Fruit fly (Drosophila melanogaster) whole organism, embryonic: ENCODE data around the gene Muc91C.

Experiments used
- CG10267 ChIP-seq: fragments of 200-800 bp; sonication (Bioruptor generic); optimal IDR thresholded peaks from 2 replicates; lab custom pipeline; 2018; ENCODE audit warnings: missing biosample characterization, mild to moderate bottlenecking, missing genetic modification characterization, moderate library complexity
- CG10321 ChIP-seq: fragments of 200-800 bp; sonication (Bioruptor generic); IDR thresholded peaks from 2 replicates; pipeline ENCODE4 v1.3.6; 2022; ENCODE audit warnings: missing biosample characterization, missing genetic modification characterization
- CG11398 ChIP-seq: fragments of 200-800 bp; sonication (Bioruptor generic); optimal IDR thresholded peaks from 2 replicates; lab custom pipeline; 2016; ENCODE audit warnings: missing biosample characterization, missing genetic modification characterization
- CG11456 ChIP-seq: fragments of 200-800 bp; sonication (Bioruptor generic); IDR thresholded peaks from 3 replicates; pipeline ENCODE4 v1.3.6; 2022; ENCODE audit warnings: missing biosample characterization, missing genetic modification characterization
- CG1233 ChIP-seq: fragments of 200-800 bp; sonication (Bioruptor generic); optimal IDR thresholded peaks from 4 replicates; lab custom pipeline; 2018; ENCODE audit warnings: missing biosample characterization, mild to moderate bottlenecking, missing genetic modification characterization
- CG1529 ChIP-seq: fragments of 200-800 bp; sonication (Bioruptor generic); optimal IDR thresholded peaks from 3 replicates; lab custom pipeline; 2018; ENCODE audit warnings: missing biosample characterization, missing genetic modification characterization
- CG17612 ChIP-seq: fragments of 200-800 bp; sonication (Bioruptor generic); IDR thresholded peaks from 2 replicates; pipeline ENCODE4 v1.3.6; 2022; ENCODE audit warnings: missing biosample characterization, missing genetic modification characterization
- CG17912 ChIP-seq: fragments of 200-800 bp; sonication (Bioruptor generic); optimal IDR thresholded peaks from 2 replicates; lab custom pipeline; 2018; ENCODE audit warnings: missing biosample characterization, mild to moderate bottlenecking, missing genetic modification characterization
- CG1792 ChIP-seq: fragments of 200-800 bp; sonication (Bioruptor generic); optimal IDR thresholded peaks from 2 replicates; lab custom pipeline; 2016; ENCODE audit warnings: missing biosample characterization, missing genetic modification characterization
- CG18011 ChIP-seq: fragments of 200-800 bp; sonication (Bioruptor generic); optimal IDR thresholded peaks from 2 replicates; lab custom pipeline; 2017; ENCODE audit warnings: missing biosample characterization, missing genetic modification characterization, mild to moderate bottlenecking, moderate library complexity, missing genotype
- CG18476 ChIP-seq: fragments of 200-800 bp; sonication (Bioruptor generic); optimal IDR thresholded peaks from 2 replicates; lab custom pipeline; 2016; ENCODE audit warnings: missing biosample characterization, mild to moderate bottlenecking, missing genetic modification characterization
- CG18619 ChIP-seq: fragments of 200-800 bp; sonication (Bioruptor generic); optimal IDR thresholded peaks from 3 replicates; lab custom pipeline; 2017; ENCODE audit warnings: missing biosample characterization, mild to moderate bottlenecking, missing genetic modification characterization
- CG2889 ChIP-seq: fragments of 200-800 bp; sonication (Bioruptor generic); IDR thresholded peaks from 3 replicates; pipeline ENCODE4 v1.3.6; 2022; ENCODE audit warnings: missing biosample characterization, missing genetic modification characterization
- CG3995 ChIP-seq: fragments of 200-800 bp; sonication (Bioruptor generic); optimal IDR thresholded peaks from 3 replicates; lab custom pipeline; 2016; ENCODE audit warnings: missing biosample characterization, missing genetic modification characterization
- CG42726 ChIP-seq: fragments of 200-800 bp; sonication (Bioruptor generic); IDR thresholded peaks from 2 replicates; pipeline ENCODE4 v1.3.6; 2022; ENCODE audit warnings: missing biosample characterization, missing genetic modification characterization; ENCODE audit not compliant: partially characterized antibody
- CG4854 ChIP-seq: fragments of 200-800 bp; sonication (Bioruptor generic); optimal IDR thresholded peaks from 2 replicates; lab custom pipeline; 2016; ENCODE audit warnings: missing biosample characterization, missing genetic modification characterization, inconsistent platforms
- CG5180 ChIP-seq: fragments of 200-800 bp; sonication (Bioruptor generic); optimal IDR thresholded peaks from 3 replicates; lab custom pipeline; 2017; ENCODE audit warnings: missing biosample characterization, missing genetic modification characterization, mild to moderate bottlenecking, moderate library complexity, missing genetic modification reagents
- CG7357 ChIP-seq: fragments of 200-800 bp; sonication (Bioruptor generic); IDR thresholded peaks from 3 replicates; pipeline ENCODE4 v1.3.6; 2022; ENCODE audit warnings: missing biosample characterization, missing genetic modification characterization
- CG7928 ChIP-seq: fragments of 200-800 bp; sonication (Bioruptor generic); optimal IDR thresholded peaks from 2 replicates; lab custom pipeline; 2017; ENCODE audit warnings: missing biosample characterization, mild to moderate bottlenecking, missing genetic modification characterization
- CG8089 ChIP-seq: fragments of 200-800 bp; sonication (Bioruptor generic); optimal IDR thresholded peaks from 3 replicates; lab custom pipeline; 2016; ENCODE audit warnings: missing biosample characterization, missing genetic modification characterization
- D19A ChIP-seq: fragments of 200-800 bp; optimal IDR thresholded peaks from 3 replicates; lab custom pipeline; 2019; ENCODE audit warnings: missing biosample characterization, mild to moderate bottlenecking, missing genetic modification characterization, moderate library complexity
- Dip2 ChIP-seq: fragments of 200-800 bp; sonication (Bioruptor generic); IDR thresholded peaks from 2 replicates; pipeline ENCODE4 v1.3.6; 2022; ENCODE audit warnings: missing biosample characterization, missing genetic modification characterization
- Hr3 ChIP-seq: fragments of 200-800 bp; sonication (Bioruptor generic); optimal IDR thresholded peaks from 3 replicates; lab custom pipeline; 2016; ENCODE audit warnings: missing biosample characterization, missing genetic modification characterization
- Med ChIP-seq: fragments of 200-800 bp; sonication (Bioruptor generic); peaks from one replicate; lab custom pipeline; 2016; ENCODE audit warnings: missing biosample characterization, missing genetic modification characterization, mild to moderate bottlenecking, inconsistent platforms, moderate library complexity
- Side ChIP-seq: fragments of 200-800 bp; sonication (Bioruptor generic); optimal IDR thresholded peaks from 2 replicates; lab custom pipeline; 2016; ENCODE audit warnings: missing biosample characterization, missing genetic modification characterization
- Sin3A ChIP-seq: fragments of >200 bp; optimal IDR thresholded peaks from 2 replicates; lab custom pipeline; 2018
- Sox100B ChIP-seq: fragments of 200-800 bp; sonication (Bioruptor generic); optimal IDR thresholded peaks from 3 replicates; lab custom pipeline; 2018; ENCODE audit warnings: missing biosample characterization, mild to moderate bottlenecking, missing genetic modification characterization
- Stat92E ChIP-seq, 3 experiments: fragments of >200 bp in 2 of 3; fragments of 200-800 bp in 1 of 3; sonication (Bioruptor generic) in 1 of 3; optimal IDR thresholded peaks; 2 replicates each; lab custom pipeline; 2017 to 2019; ENCODE audit warnings: missing biosample characterization in 3 of 3, missing genetic modification characterization in 3 of 3, mild to moderate bottlenecking in 1 of 3, moderate library complexity in 1 of 3
- ap ChIP-seq: fragments of 200-800 bp; sonication (Bioruptor generic); IDR thresholded peaks from 2 replicates; pipeline ENCODE4 v1.3.6; 2022; ENCODE audit warnings: missing biosample characterization, missing genetic modification characterization
- bbx ChIP-seq: fragments of 200-800 bp; sonication (Bioruptor generic); IDR thresholded peaks from 2 replicates; pipeline ENCODE4 v1.3.6; 2022; ENCODE audit warnings: missing biosample characterization, missing genetic modification characterization; ENCODE audit not compliant: partially characterized antibody
- chm ChIP-seq: fragments of 200-800 bp; sonication (Bioruptor generic); IDR thresholded peaks from 2 replicates; pipeline ENCODE4 v1.3.6; 2022; ENCODE audit warnings: missing biosample characterization, missing genetic modification characterization
- crc ChIP-seq: fragments of 200-800 bp; sonication (Bioruptor generic); optimal IDR thresholded peaks from 2 replicates; lab custom pipeline; 2016; ENCODE audit warnings: missing biosample characterization, missing genetic modification characterization
- dm ChIP-seq: fragments of 200-800 bp; sonication (Bioruptor generic); optimal IDR thresholded peaks from 3 replicates; lab custom pipeline; 2016; ENCODE audit warnings: missing biosample characterization, missing genetic modification characterization
- dmrt99B ChIP-seq: fragments of 200-800 bp; sonication (Bioruptor generic); optimal IDR thresholded peaks from 2 replicates; lab custom pipeline; 2018; ENCODE audit warnings: missing biosample characterization, mild to moderate bottlenecking, missing genetic modification characterization, moderate library complexity
- ems ChIP-seq: fragments of 200-800 bp; sonication (Bioruptor generic); optimal IDR thresholded peaks from 3 replicates; lab custom pipeline; 2016; ENCODE audit warnings: missing biosample characterization, missing genetic modification characterization
- fd102C ChIP-seq: fragments of 200-800 bp; sonication (Bioruptor generic); optimal IDR thresholded peaks from 2 replicates; lab custom pipeline; 2018; ENCODE audit warnings: missing biosample characterization, mild to moderate bottlenecking, missing genetic modification characterization, moderate library complexity
- fd96Cb ChIP-seq: fragments of 200-800 bp; sonication (Bioruptor generic); optimal IDR thresholded peaks from 2 replicates; lab custom pipeline; 2018; ENCODE audit warnings: missing biosample characterization, mild to moderate bottlenecking, missing genetic modification characterization, moderate library complexity
- gcm ChIP-seq: fragments of 200-800 bp; sonication (Bioruptor generic); optimal IDR thresholded peaks from 2 replicates; lab custom pipeline; 2019; ENCODE audit warnings: missing biosample characterization, mild to moderate bottlenecking, missing genetic modification characterization, moderate library complexity
- gem ChIP-seq: fragments of 200-800 bp; sonication (Bioruptor generic); optimal IDR thresholded peaks from 2 replicates; lab custom pipeline; 2019; ENCODE audit warnings: missing biosample characterization, mild to moderate bottlenecking, missing genetic modification characterization, moderate library complexity
- gfzf ChIP-seq: fragments of 200-800 bp; sonication (Bioruptor generic); optimal IDR thresholded peaks from 2 replicates; lab custom pipeline; 2016; ENCODE audit warnings: missing biosample characterization, mild to moderate bottlenecking, missing genetic modification characterization, moderate library complexity
- grn ChIP-seq: fragments of 200-800 bp; sonication (Bioruptor generic); optimal IDR thresholded peaks from 3 replicates; lab custom pipeline; 2017; ENCODE audit warnings: missing biosample characterization, missing genetic modification characterization
- ken ChIP-seq: fragments of 200-800 bp; sonication (Bioruptor generic); IDR thresholded peaks from 3 replicates; pipeline ENCODE4 v1.3.6; 2022; ENCODE audit warnings: missing biosample characterization, missing genetic modification characterization
- org-1 ChIP-seq: fragments of 200-800 bp; sonication (Bioruptor generic); optimal IDR thresholded peaks from 2 replicates; lab custom pipeline; 2017; ENCODE audit warnings: missing biosample characterization, missing genetic modification characterization
- pho ChIP-seq: fragments of 200-800 bp; sonication (Bioruptor generic); optimal IDR thresholded peaks from 2 replicates; lab custom pipeline; 2016; ENCODE audit warnings: missing biosample characterization, missing genetic modification characterization
- so ChIP-seq: fragments of 200-800 bp; sonication (Bioruptor generic); IDR thresholded peaks from 3 replicates; pipeline ENCODE4 v1.3.6; 2022; ENCODE audit warnings: missing biosample characterization, missing genetic modification characterization
- stc ChIP-seq: fragments of 200-800 bp; sonication (Bioruptor generic); IDR thresholded peaks from 2 replicates; pipeline ENCODE4 v1.3.6; 2022; ENCODE audit warnings: missing biosample characterization, missing genetic modification characterization
- stwl ChIP-seq: fragments of 200-800 bp; sonication (Bioruptor generic); optimal IDR thresholded peaks from 3 replicates; lab custom pipeline; 2018; ENCODE audit warnings: missing biosample characterization, mild to moderate bottlenecking, missing genetic modification characterization, moderate library complexity
- wek ChIP-seq: fragments of 200-800 bp; sonication (Bioruptor generic); optimal IDR thresholded peaks from 3 replicates; lab custom pipeline; 2018; ENCODE audit warnings: missing biosample characterization, mild to moderate bottlenecking, missing genetic modification characterization, moderate library complexity
- z ChIP-seq: fragments of 200-800 bp; sonication (Bioruptor generic); IDR thresholded peaks from 3 replicates; pipeline ENCODE4 v1.3.6; 2022; ENCODE audit warnings: missing biosample characterization, missing genetic modification characterization
- zfh2 ChIP-seq: fragments of 200-800 bp; sonication (Bioruptor generic); optimal IDR thresholded peaks from 2 replicates; lab custom pipeline; 2016; ENCODE audit warnings: missing biosample characterization, missing genetic modification characterization

Muc91C gene

DNA sequence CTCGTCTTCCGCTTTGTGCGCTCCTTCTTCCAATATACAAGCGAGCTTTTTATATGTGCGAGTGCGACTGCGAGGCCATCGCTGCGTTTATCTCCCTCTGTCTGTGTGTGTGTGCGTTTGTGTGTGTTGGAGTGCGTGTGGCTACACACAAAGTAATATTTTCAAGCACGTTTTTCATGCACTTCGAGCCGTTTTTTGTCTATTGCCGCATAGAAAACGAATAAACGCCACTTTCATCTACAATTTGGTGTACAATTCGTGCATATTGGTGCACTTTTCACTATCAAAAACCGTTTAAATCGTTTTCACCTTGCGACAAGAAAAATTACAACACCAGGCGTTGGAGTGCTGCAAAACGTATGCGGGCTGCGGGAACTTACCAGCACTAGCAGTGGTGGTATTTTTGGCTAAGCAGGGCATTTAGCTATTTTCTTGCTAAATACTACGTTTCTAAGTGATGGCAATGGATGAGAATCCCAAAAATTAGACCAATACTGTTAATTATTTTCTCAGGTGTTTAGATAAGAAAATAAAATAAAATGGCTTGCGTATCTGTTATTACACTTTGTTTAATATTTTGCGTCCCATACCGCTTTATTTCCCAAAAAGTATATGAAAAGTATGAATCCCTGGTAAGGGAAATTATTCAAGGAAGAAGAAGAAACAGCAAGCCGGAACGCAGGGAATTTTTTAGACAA is 33.4 kb downstream of the Muc91C start, which contains the start of the genes CG31224 and CstF64 (continued):
- TF ChIP-seq so (GFP tag; lab: Robert Waterston, UW) (peak; percentile 76), grn (GFP tag; lab: Kevin White, UChicago) (no peak), bbx (GFP tag; lab: Robert Waterston, UW) (no peak), zfh2 (GFP tag; lab: Kevin White, UChicago) (peak; percentile 90), fd96Cb (tag; lab: Kevin White, UChicago) (peak; percentile 79), Stat92E (GFP tag; optimal IDR thresholded peaks at IDR 0.05; lab: Kevin White, UChicago) (peak in 1 of 3 experiments; percentile 73), CG42726 (GFP tag; lab: Robert Waterston, UW) (no peak), CG5180 (GFP tag; lab: Kevin White, UChicago) (no peak), CG18619 (peak; percentile 81), dmrt99B (tag; lab: Kevin White, UChicago) (no peak), chm (GFP tag; lab: Robert Waterston, UW) (peak; percentile 80), Sin3A (lab: Kevin White, UChicago) (peak; percentile 76), gfzf (GFP tag; lab: Kevin White, UChicago) (peak; percentile 55), Med (GFP tag; lab: Kevin White, UChicago) (peak; percentile 98), Side (GFP tag; lab: Kevin White, UChicago) (peak; percentile 83), D19A (tag; lab: Kevin White, UChicago) (no peak), Hr3 (GFP tag; lab: Kevin White, UChicago) (peak; percentile 88), CG10267 (tag; lab: Kevin White, UChicago) (peak; percentile 97), stwl (tag; lab: Kevin White, UChicago) (peak; percentile 68), stc (GFP tag; lab: Robert Waterston, UW) (peak; percentile 80), ken (peak; percentile 78; the same call in 2 of the 3 replicates), Dip2 (GFP tag; lab: Robert Waterston, UW) (no peak), CG11456 (peak; percentile 85), CG18011 (no peak), Sox100B (no peak), CG1233 (GFP tag; lab: Kevin White, UChicago) (peak; percentile 70), org-1 (GFP tag; lab: Kevin White, UChicago) (peak; percentile 57), gem (peak; percentile 88), CG7357 (GFP tag; lab: Robert Waterston, UW) (peak; percentile 47; the same call in 2 of the 3 replicates), CG11398 (GFP tag; lab: Kevin White, UChicago) (peak; percentile 57), dm (GFP tag; lab: Kevin White, UChicago) (peak; percentile 83), crc (GFP tag; lab: Kevin White, UChicago) (peak; percentile 87), wek (GFP tag; lab: Kevin White, UChicago) (no peak), CG7928 (GFP tag; lab: Kevin White, UChicago) (peak; percentile 94), CG18476 (GFP tag; lab: Kevin White, UChicago) (peak; percentile 83), CG17912 (GFP tag; lab: Kevin White, UChicago) (no peak), pho (GFP tag; lab: Kevin White, UChicago) (peak; percentile 90), ap (GFP tag; lab: Robert Waterston, UW) (peak; percentile 75), CG8089 (GFP tag; lab: Kevin White, UChicago) (peak; percentile 65), fd102C (GFP tag; lab: Kevin White, UChicago) (peak; percentile 15), CG3995 (peak; percentile 58), z (GFP tag; lab: Robert Waterston, UW) (no peak), CG10321 (GFP tag; lab: Robert Waterston, UW) (no peak), gcm (peak; percentile 82), CG1529 (no peak), CG2889 (GFP tag; lab: Robert Waterston, UW) (peak; percentile 33; the same call in 1 of the 3 replicates), CG17612 (GFP tag; lab: Robert Waterston, UW) (no peak), ems (GFP tag; lab: Kevin White, UChicago) (peak; percentile 90), CG1792 (GFP tag; lab: Kevin White, UChicago) (peak; percentile 83), CG4854 (GFP tag; lab: Kevin White, UChicago) (peak; percentile 85)
